Worm (Caenorhabditis elegans) whole organism, L1 larva: ENCODE measurements around the gene C55C3.3.

Experiments
- C04F5.9 ChIP-seq: sonication (generic microtip); optimal IDR thresholded peaks from 2 replicates; lab custom pipeline; 2016; ENCODE audit warnings: missing genetic modification characterization, missing compliant biosample characterization
- C16A3.4 ChIP-seq: fragments of 150-350 bp; optimal IDR thresholded peaks from 2 replicates; lab custom pipeline; 2014; ENCODE audit warnings: missing biosample characterization, missing genetic modification characterization
- F16B12.6 ChIP-seq: fragments of 150-350 bp; optimal IDR thresholded peaks from 2 replicates; lab custom pipeline; 2014; ENCODE audit warnings: missing biosample characterization, missing genetic modification characterization
- Y116A8C.19 ChIP-seq: sonication (generic microtip); optimal IDR thresholded peaks from 2 replicates; lab custom pipeline; 2016; ENCODE audit warnings: missing compliant biosample characterization, missing genetic modification characterization, borderline replicate concordance
- aha-1 ChIP-seq: fragments of 150-350 bp; optimal IDR thresholded peaks from 2 replicates; lab custom pipeline; 2014; ENCODE audit warnings: missing biosample characterization, missing genetic modification characterization
- aly-2 ChIP-seq: fragments of 150-350 bp; optimal IDR thresholded peaks from 2 replicates; lab custom pipeline; 2014; ENCODE audit warnings: missing biosample characterization, missing genetic modification characterization
- blmp-1 ChIP-seq: fragments of 150-350 bp; optimal IDR thresholded peaks from 2 replicates; lab custom pipeline; 2014; ENCODE audit warnings: missing biosample characterization, missing genetic modification characterization
- ceh-82 ChIP-seq, 3 experiments: fragments of 150-350 bp in 1 of 3; sonication (generic microtip) in 2 of 3; optimal IDR thresholded peaks; 2 replicates each; lab custom pipeline; 2014 to 2017; ENCODE audit warnings: missing biosample characterization in 3 of 3, missing genetic modification characterization in 3 of 3
- ceh-90 ChIP-seq: sonication (generic microtip); optimal IDR thresholded peaks from 2 replicates; lab custom pipeline; 2016; ENCODE audit warnings: missing genetic modification characterization, missing compliant biosample characterization
- dpl-1 ChIP-seq, 3 experiments: fragments of 150-350 bp in 2 of 3; sonication (generic microtip) in 1 of 3; optimal IDR thresholded peaks; 2 replicates each; lab custom pipeline; 2014 to 2017; ENCODE audit warnings: missing biosample characterization in 3 of 3, missing genetic modification characterization in 3 of 3, missing genetic modification reagents in 3 of 3
- dsc-1 ChIP-seq: sonication (generic microtip); optimal IDR thresholded peaks from 2 replicates; lab custom pipeline; 2016; ENCODE audit warnings: mild to moderate bottlenecking, missing genetic modification characterization, missing compliant biosample characterization
- efl-1 ChIP-seq, 4 experiments: fragments of 150-350 bp; optimal IDR thresholded peaks in 3 of 4; peaks in 1 of 4; 1 replicate in 1 of 4; 2 replicates in 3 of 4; lab custom pipeline; 2014; ENCODE audit warnings: missing biosample characterization in 2 of 4, missing genetic modification characterization in 2 of 4, missing genetic modification reagents in 2 of 4
- egl-13 ChIP-seq: sonication (generic microtip); optimal IDR thresholded peaks from 2 replicates; lab custom pipeline; 2016; ENCODE audit warnings: missing genotype, missing genetic modification reagents, missing genetic modification characterization, missing compliant biosample characterization
- egl-27 ChIP-seq, 2 experiments: fragments of 150-350 bp in 1 of 2; sonication (generic microtip); optimal IDR thresholded peaks; 3 replicates each; lab custom pipeline; 2017 to 2018; ENCODE audit warnings: missing biosample characterization in 2 of 2, missing genetic modification characterization in 2 of 2, missing genetic modification reagents in 2 of 2
- ets-5 ChIP-seq: fragments of 200-800 bp; sonication (Bioruptor generic); IDR thresholded peaks from 2 replicates; pipeline ENCODE4 v1.3.6; 2022; ENCODE audit warnings: missing genetic modification characterization, missing compliant biosample characterization
- fkh-4 ChIP-seq: sonication (generic microtip); optimal IDR thresholded peaks from 2 replicates; lab custom pipeline; 2016; ENCODE audit warnings: missing compliant biosample characterization, missing genetic modification characterization, borderline replicate concordance
- fkh-8 ChIP-seq: sonication (generic microtip); optimal IDR thresholded peaks from 2 replicates; lab custom pipeline; 2016; ENCODE audit warnings: mild to moderate bottlenecking, missing genetic modification characterization, missing compliant biosample characterization
- fos-1 ChIP-seq: fragments of 150-350 bp; optimal IDR thresholded peaks from 2 replicates; lab custom pipeline; 2014; ENCODE audit warnings: missing biosample characterization, missing genetic modification characterization
- grh-1 ChIP-seq: fragments of 200-800 bp; sonication (Bioruptor generic); IDR thresholded peaks from 2 replicates; pipeline ENCODE4 v1.3.6; 2022; ENCODE audit warnings: missing genetic modification reagents, missing genetic modification characterization, missing compliant biosample characterization
- hlh-4 ChIP-seq: sonication (generic microtip); optimal IDR thresholded peaks from 2 replicates; lab custom pipeline; 2016; ENCODE audit warnings: mild to moderate bottlenecking, missing genetic modification characterization, missing compliant biosample characterization
- hpl-2 ChIP-seq: fragments of 150-350 bp; optimal IDR thresholded peaks from 2 replicates; lab custom pipeline; 2014; ENCODE audit warnings: missing biosample characterization, missing genetic modification reagents, missing genetic modification characterization
- jun-1 ChIP-seq: fragments of 150-350 bp; optimal IDR thresholded peaks from 2 replicates; lab custom pipeline; 2014; ENCODE audit warnings: missing biosample characterization, missing genetic modification reagents, missing genetic modification characterization
- lin-13 ChIP-seq: fragments of 150-350 bp; optimal IDR thresholded peaks from 2 replicates; lab custom pipeline; 2014; ENCODE audit warnings: missing biosample characterization, missing genetic modification reagents, missing genetic modification characterization
- lin-35 ChIP-seq, 2 experiments: fragments of 150-350 bp; optimal IDR thresholded peaks; 2 replicates each; lab custom pipeline; 2014; ENCODE audit warnings: missing biosample characterization in 2 of 2, missing genetic modification characterization in 2 of 2, missing genetic modification reagents in 2 of 2
- lir-3 ChIP-seq: sonication (generic microtip); optimal IDR thresholded peaks from 2 replicates; lab custom pipeline; 2016; ENCODE audit warnings: mild to moderate bottlenecking, missing genetic modification characterization, moderate library complexity, missing compliant biosample characterization; ENCODE audit not compliant: poor library complexity
- lsy-2 ChIP-seq, 2 experiments: fragments of 150-350 bp; optimal IDR thresholded peaks; 2 replicates each; lab custom pipeline; 2014; ENCODE audit warnings: missing biosample characterization in 2 of 2, missing genetic modification characterization in 2 of 2
- mab-9 ChIP-seq: fragments of 200-800 bp; sonication (Bioruptor generic); IDR thresholded peaks from 2 replicates; pipeline ENCODE4 v1.3.6; 2022; ENCODE audit warnings: missing genetic modification reagents, missing genetic modification characterization, missing compliant biosample characterization
- mdl-1 ChIP-seq, 2 experiments: fragments of 150-350 bp; optimal IDR thresholded peaks; 2 replicates each; lab custom pipeline; 2014 to 2017; ENCODE audit warnings: missing biosample characterization in 2 of 2, missing genetic modification characterization in 2 of 2, inconsistent platforms in 1 of 2
- mef-2 ChIP-seq: fragments of 150-350 bp; optimal IDR thresholded peaks from 2 replicates; lab custom pipeline; 2014; ENCODE audit warnings: missing biosample characterization, missing genetic modification characterization
- nhr-12 ChIP-seq: sonication (generic microtip); optimal IDR thresholded peaks from 2 replicates; lab custom pipeline; 2017; ENCODE audit warnings: missing biosample characterization, missing genetic modification characterization
- nhr-20 ChIP-seq: sonication (generic microtip); optimal IDR thresholded peaks from 2 replicates; lab custom pipeline; 2016; ENCODE audit warnings: mild to moderate bottlenecking, missing genetic modification characterization, missing compliant biosample characterization
- nhr-47 ChIP-seq: sonication (generic microtip); optimal IDR thresholded peaks from 2 replicates; lab custom pipeline; 2016; ENCODE audit warnings: mild to moderate bottlenecking, missing genetic modification characterization, moderate library complexity, missing compliant biosample characterization
- nhr-84 ChIP-seq: sonication (generic microtip); optimal IDR thresholded peaks from 2 replicates; lab custom pipeline; 2017; ENCODE audit warnings: missing biosample characterization, missing genetic modification characterization
- nhr-85 ChIP-seq: sonication (generic microtip); peaks from one replicate; lab custom pipeline; 2016; ENCODE audit warnings: missing genetic modification characterization, inconsistent platforms, missing compliant biosample characterization
- pag-3 ChIP-seq: sonication (generic microtip); optimal IDR thresholded peaks from 2 replicates; lab custom pipeline; 2017; ENCODE audit warnings: missing genetic modification characterization, mild to moderate bottlenecking, missing compliant biosample characterization, antibody characterized with exemption, borderline replicate concordance; ENCODE audit not compliant: insufficient read depth
- pax-3 ChIP-seq: fragments of 200-800 bp; sonication (Bioruptor generic); optimal IDR thresholded peaks from 2 replicates; lab custom pipeline; 2018; ENCODE audit warnings: mild to moderate bottlenecking, missing genetic modification characterization, moderate library complexity, missing compliant biosample characterization
- pqm-1 ChIP-seq: sonication (generic microtip); optimal IDR thresholded peaks from 3 replicates; lab custom pipeline; 2017; ENCODE audit warnings: missing biosample characterization, missing genetic modification characterization
- skn-1 ChIP-seq: fragments of 150-350 bp; optimal IDR thresholded peaks from 2 replicates; lab custom pipeline; 2014; ENCODE audit warnings: missing biosample characterization, missing genetic modification characterization
- snpc-4 ChIP-seq: fragments of 150-350 bp; optimal IDR thresholded peaks from 2 replicates; lab custom pipeline; 2014; ENCODE audit warnings: missing biosample characterization, missing genetic modification characterization
- sup-37 ChIP-seq: fragments of 200-800 bp; sonication (Bioruptor generic); optimal IDR thresholded peaks from 2 replicates; lab custom pipeline; 2018; ENCODE audit warnings: mild to moderate bottlenecking, missing genetic modification characterization, missing compliant biosample characterization
- swsn-7 ChIP-seq: sonication (generic microtip); optimal IDR thresholded peaks from 2 replicates; lab custom pipeline; 2016; ENCODE audit warnings: missing genetic modification characterization, missing compliant biosample characterization
- tbx-2 ChIP-seq: sonication (generic microtip); optimal IDR thresholded peaks from 2 replicates; lab custom pipeline; 2016; ENCODE audit warnings: missing genetic modification characterization, missing compliant biosample characterization
- unc-130 ChIP-seq: fragments of 150-350 bp; optimal IDR thresholded peaks from 2 replicates; lab custom pipeline; 2017; ENCODE audit warnings: missing biosample characterization, missing genetic modification characterization, inconsistent platforms
- unc-30 ChIP-seq: sonication (generic microtip); optimal IDR thresholded peaks from 2 replicates; lab custom pipeline; 2017; ENCODE audit warnings: missing biosample characterization, missing genetic modification characterization
- unc-86 ChIP-seq: sonication (generic microtip); optimal IDR thresholded peaks from 2 replicates; lab custom pipeline; 2016; ENCODE audit warnings: missing genetic modification characterization, missing compliant biosample characterization
- unc-98 ChIP-seq: fragments of 200-800 bp; sonication (Bioruptor generic); IDR thresholded peaks from 2 replicates; pipeline ENCODE4 v1.3.6; 2022; ENCODE audit warnings: missing genetic modification characterization, missing compliant biosample characterization
- zip-4 ChIP-seq: fragments of 200-800 bp; sonication (Bioruptor generic); optimal IDR thresholded peaks from 2 replicates; lab custom pipeline; 2018; ENCODE audit warnings: mild to moderate bottlenecking, missing genetic modification characterization, moderate library complexity, missing compliant biosample characterization
- ztf-11 ChIP-seq, 2 experiments: sonication (generic microtip); optimal IDR thresholded peaks; 2 replicates each; lab custom pipeline; 2016 to 2017; ENCODE audit warnings: missing genetic modification characterization in 2 of 2, missing biosample characterization in 1 of 2, missing compliant biosample characterization in 1 of 2

C55C3.3 gene

ce11 chrIV:5665353-5665918 is 19.7 kb upstream of the C55C3.3 start (continued):
- TF ChIP-seq mdl-1 (tag; optimal IDR thresholded peaks at IDR 0.05; lab: Kevin White, UChicago) = peak in 1 of 2 experiments; percentile 54
- no peak for TF ChIP-seq unc-86 (tag; lab: Kevin White, UChicago)
- TF ChIP-seq fkh-8 (tag; lab: Kevin White, UChicago) = no peak
- TF ChIP-seq zip-4 (GFP tag; lab: Kevin White, UChicago) = peak; percentile 42
- TF ChIP-seq egl-27 (tag; optimal IDR thresholded peaks at IDR 0.05; lab: Kevin White, UChicago) = no peak
- TF ChIP-seq mef-2 (tag; lab: Kevin White, UChicago) = no peak
- TF ChIP-seq Y116A8C.19 (tag; lab: Kevin White, UChicago) = no peak
- no peak for TF ChIP-seq ets-5 (GFP tag; lab: Robert Waterston, UW)
- no peak for TF ChIP-seq egl-13 (tag; lab: Kevin White, UChicago)
- TF ChIP-seq ztf-11 (tag; optimal IDR thresholded peaks at IDR 0.05; lab: Kevin White, UChicago) = no peak
- peak; percentile 53 for TF ChIP-seq blmp-1
- peak; percentile 1 to 46 (median 27) for TF ChIP-seq dpl-1 (GFP tag; optimal IDR thresholded peaks at IDR 0.05; lab: Kevin White, UChicago)
- TF ChIP-seq mab-9 (GFP tag; lab: Robert Waterston, UW) = no peak
- TF ChIP-seq lsy-2 (tag; optimal IDR thresholded peaks at IDR 0.05; lab: Kevin White, UChicago) = peak; percentile 17 to 62
- peak; percentile 12 for TF ChIP-seq aly-2 (tag; lab: Kevin White, UChicago)
- TF ChIP-seq fos-1 (tag; lab: Kevin White, UChicago) = no peak
- no peak for TF ChIP-seq lin-13 (GFP tag; lab: Kevin White, UChicago)
- TF ChIP-seq sup-37 (GFP tag; lab: Kevin White, UChicago) = no peak
- TF ChIP-seq fkh-4 (tag; lab: Kevin White, UChicago) = no peak
- peak; percentile 14 to 46 for TF ChIP-seq efl-1 (optimal IDR thresholded peaks at IDR 0.05; lab: Kevin White, UChicago)
- peak in 1 of 2 experiments; percentile 5 for TF ChIP-seq efl-1 (GFP tag; optimal IDR thresholded peaks at IDR 0.05 in 1 of 2; lab: Kevin White, UChicago)
- no peak for TF ChIP-seq pag-3 (tag; lab: Kevin White, UChicago)
- no peak for TF ChIP-seq C04F5.9 (tag; lab: Kevin White, UChicago)
- peak in 1 of 3 experiments; percentile 12 for TF ChIP-seq ceh-82 (tag; optimal IDR thresholded peaks at IDR 0.05; lab: Kevin White, UChicago)
- TF ChIP-seq lir-3 = peak; percentile 8
- no peak for TF ChIP-seq tbx-2 (tag; lab: Kevin White, UChicago)
- TF ChIP-seq nhr-12 (tag; lab: Kevin White, UChicago) = no peak
- no peak for TF ChIP-seq F16B12.6 (tag; lab: Kevin White, UChicago)
- peak; percentile 36 for TF ChIP-seq swsn-7
- no peak for TF ChIP-seq dsc-1 (tag; lab: Kevin White, UChicago)
- TF ChIP-seq ceh-90 (tag; lab: Kevin White, UChicago) = no peak
- peak; percentile 5 for TF ChIP-seq nhr-47 (tag; lab: Kevin White, UChicago)
- TF ChIP-seq unc-130 (tag; lab: Kevin White, UChicago) = no peak
- TF ChIP-seq hlh-4 = no peak
- peak; percentile 11 for TF ChIP-seq C16A3.4 (tag; lab: Kevin White, UChicago)
- peak; percentile 81 for TF ChIP-seq nhr-85
- TF ChIP-seq unc-30 = no peak
- no peak for TF ChIP-seq pqm-1 (tag; lab: Kevin White, UChicago)
- TF ChIP-seq jun-1 (tag; lab: Kevin White, UChicago) = no peak
- no peak for TF ChIP-seq aha-1
- no peak for TF ChIP-seq grh-1 (GFP tag; lab: Robert Waterston, UW)
- TF ChIP-seq nhr-84 (tag; lab: Kevin White, UChicago) = no peak
- TF ChIP-seq hpl-2 = no peak
- TF ChIP-seq lin-35 (GFP tag; optimal IDR thresholded peaks at IDR 0.05; lab: Kevin White, UChicago) = peak; percentile 40 to 69
- TF ChIP-seq unc-98 (GFP tag; lab: Robert Waterston, UW) = no peak
- TF ChIP-seq nhr-20 (tag; lab: Kevin White, UChicago) = peak; percentile 49
- peak; percentile 35 for TF ChIP-seq snpc-4
- no peak for TF ChIP-seq skn-1 (tag; lab: Kevin White, UChicago)
- TF ChIP-seq pax-3 (tag; lab: Kevin White, UChicago) = no peak
